Worm (Caenorhabditis elegans) whole organism, late embryonic: Measurements from ENCODE around the gene srbc-20.
A peak's percentile ranks its signal among the peaks of the same experiment; 100 is the strongest.

Experiments used
- C38D4.7 ChIP-seq: fragments of 200-800 bp; sonication (Bioruptor generic); optimal IDR thresholded peaks from 2 replicates; lab custom pipeline; 2018; ENCODE audit warnings: mild to moderate bottlenecking, missing genetic modification characterization, moderate library complexity, missing compliant biosample characterization
- K09A11.1 ChIP-seq: sonication (generic microtip); optimal IDR thresholded peaks from 2 replicates; lab custom pipeline; 2017; ENCODE audit warnings: antibody characterized with exemption, mild to moderate bottlenecking, missing genetic modification characterization, missing compliant biosample characterization; ENCODE audit not compliant: insufficient read depth
- T23F11.4 ChIP-seq: fragments of 200-800 bp; sonication (Bioruptor generic); optimal IDR thresholded peaks from 2 replicates; lab custom pipeline; 2018; ENCODE audit warnings: mild to moderate bottlenecking, missing genetic modification characterization, missing compliant biosample characterization
- Y22D7AL.16 ChIP-seq: sonication (generic microtip); optimal IDR thresholded peaks from 2 replicates; lab custom pipeline; 2016; ENCODE audit warnings: missing genetic modification characterization, missing compliant biosample characterization
- ama-1 ChIP-seq: fragments of 150-350 bp; optimal IDR thresholded peaks from 2 replicates; lab custom pipeline; 2014
- ceh-14 ChIP-seq: sonication (generic microtip); optimal IDR thresholded peaks from 2 replicates; lab custom pipeline; 2016; ENCODE audit warnings: missing genotype, missing genetic modification characterization, missing compliant biosample characterization
- ceh-18 ChIP-seq: sonication (generic microtip); optimal IDR thresholded peaks from 2 replicates; lab custom pipeline; 2016; ENCODE audit warnings: missing genetic modification characterization, missing compliant biosample characterization
- ceh-19 ChIP-seq: fragments of 200-800 bp; sonication (Bioruptor generic); optimal IDR thresholded peaks from 2 replicates; lab custom pipeline; 2018; ENCODE audit warnings: mild to moderate bottlenecking, missing genetic modification characterization, missing compliant biosample characterization
- ceh-2 ChIP-seq: sonication (generic microtip); optimal IDR thresholded peaks from 2 replicates; lab custom pipeline; 2016; ENCODE audit warnings: missing genotype, missing genetic modification characterization, missing compliant biosample characterization
- ceh-22 ChIP-seq: sonication (generic microtip); optimal IDR thresholded peaks from 2 replicates; lab custom pipeline; 2017; ENCODE audit warnings: missing biosample characterization, missing genetic modification characterization
- ceh-31 ChIP-seq: sonication (generic microtip); optimal IDR thresholded peaks from 2 replicates; lab custom pipeline; 2016; ENCODE audit warnings: missing genetic modification characterization, missing compliant biosample characterization
- ceh-48 ChIP-seq: sonication (generic microtip); optimal IDR thresholded peaks from 2 replicates; lab custom pipeline; 2016; ENCODE audit warnings: missing genetic modification characterization, inconsistent platforms, missing compliant biosample characterization
- ceh-9 ChIP-seq: sonication (generic microtip); optimal IDR thresholded peaks from 2 replicates; lab custom pipeline; 2016; ENCODE audit warnings: mild to moderate bottlenecking, missing genetic modification characterization, inconsistent platforms, missing compliant biosample characterization
- che-1 ChIP-seq: sonication (generic microtip); optimal IDR thresholded peaks from 2 replicates; lab custom pipeline; 2016; ENCODE audit warnings: mild to moderate bottlenecking, missing genetic modification characterization, missing compliant biosample characterization
- dmd-4 ChIP-seq: sonication (generic microtip); optimal IDR thresholded peaks from 2 replicates; lab custom pipeline; 2016; ENCODE audit warnings: borderline replicate concordance, missing genetic modification characterization, missing compliant biosample characterization
- elt-2 ChIP-seq: sonication (generic microtip); optimal IDR thresholded peaks from 2 replicates; lab custom pipeline; 2016; ENCODE audit warnings: missing genetic modification reagents, missing genetic modification characterization, missing compliant biosample characterization
- elt-4 ChIP-seq: sonication (generic microtip); optimal IDR thresholded peaks from 2 replicates; lab custom pipeline; 2016; ENCODE audit warnings: missing genetic modification characterization, missing compliant biosample characterization
- ets-4 ChIP-seq: sonication (generic microtip); optimal IDR thresholded peaks from 2 replicates; lab custom pipeline; 2016; ENCODE audit warnings: missing genetic modification characterization, missing compliant biosample characterization
- fax-1 ChIP-seq: sonication (generic microtip); optimal IDR thresholded peaks from 2 replicates; lab custom pipeline; 2016; ENCODE audit warnings: missing genotype, missing genetic modification characterization, missing compliant biosample characterization
- fkh-6 ChIP-seq: sonication (generic microtip); optimal IDR thresholded peaks from 2 replicates; lab custom pipeline; 2016; ENCODE audit warnings: missing genetic modification characterization, missing compliant biosample characterization
- gmeb-2 ChIP-seq: sonication (generic microtip); optimal IDR thresholded peaks from 2 replicates; lab custom pipeline; 2016; ENCODE audit warnings: missing genetic modification characterization, inconsistent platforms, missing compliant biosample characterization
- hlh-15 ChIP-seq: sonication (generic microtip); optimal IDR thresholded peaks from 2 replicates; lab custom pipeline; 2016; ENCODE audit warnings: missing genetic modification characterization, missing compliant biosample characterization
- hlh-30 ChIP-seq: sonication (generic microtip); optimal IDR thresholded peaks from 2 replicates; lab custom pipeline; 2017; ENCODE audit warnings: antibody characterized with exemption, missing genetic modification characterization, missing compliant biosample characterization; ENCODE audit not compliant: insufficient read depth
- hlh-6 ChIP-seq: sonication (generic microtip); optimal IDR thresholded peaks from 2 replicates; lab custom pipeline; 2016; ENCODE audit warnings: missing genotype, missing genetic modification characterization, missing compliant biosample characterization
- hlh-8 ChIP-seq: sonication (generic microtip); optimal IDR thresholded peaks from 2 replicates; lab custom pipeline; 2016; ENCODE audit warnings: missing genotype, missing genetic modification characterization, missing compliant biosample characterization
- lin-11 ChIP-seq: fragments of 200-800 bp; sonication (Bioruptor generic); optimal IDR thresholded peaks from 2 replicates; lab custom pipeline; 2018; ENCODE audit warnings: mild to moderate bottlenecking, missing genetic modification characterization, missing compliant biosample characterization
- madf-2 ChIP-seq: sonication (generic microtip); optimal IDR thresholded peaks from 2 replicates; lab custom pipeline; 2017; ENCODE audit warnings: missing genetic modification characterization, missing compliant biosample characterization
- mec-3 ChIP-seq: sonication (generic microtip); optimal IDR thresholded peaks from 2 replicates; lab custom pipeline; 2016; ENCODE audit warnings: borderline replicate concordance, missing genetic modification characterization, missing compliant biosample characterization
- nfya-1 ChIP-seq: sonication (generic microtip); optimal IDR thresholded peaks from 2 replicates; lab custom pipeline; 2017; ENCODE audit warnings: missing genetic modification characterization, mild to moderate bottlenecking, missing compliant biosample characterization, antibody characterized with exemption, moderate library complexity
- npax-4 ChIP-seq: sonication (generic microtip); optimal IDR thresholded peaks from 2 replicates; lab custom pipeline; 2016; ENCODE audit warnings: missing genetic modification characterization, missing compliant biosample characterization
- pag-3 ChIP-seq: sonication (generic microtip); optimal IDR thresholded peaks from 2 replicates; lab custom pipeline; 2016; ENCODE audit warnings: missing compliant biosample characterization, missing genetic modification characterization, borderline replicate concordance
- pat-9 ChIP-seq: fragments of 200-800 bp; sonication (Bioruptor generic); optimal IDR thresholded peaks from 2 replicates; lab custom pipeline; 2018; ENCODE audit warnings: mild to moderate bottlenecking, missing genetic modification characterization, moderate library complexity, missing compliant biosample characterization
- pax-1 ChIP-seq: fragments of 150-350 bp; optimal IDR thresholded peaks from 2 replicates; lab custom pipeline; 2014; ENCODE audit warnings: missing biosample characterization, missing genetic modification characterization
- pha-4 ChIP-seq: fragments of 150-350 bp; optimal IDR thresholded peaks from 2 replicates; lab custom pipeline; 2018; ENCODE audit warnings: missing biosample characterization, missing genetic modification reagents, missing genetic modification characterization
- ref-2 ChIP-seq: sonication (generic microtip); optimal IDR thresholded peaks from 2 replicates; lab custom pipeline; 2016; ENCODE audit warnings: missing genetic modification characterization, missing compliant biosample characterization
- sdc-2 ChIP-seq: sonication (generic microtip); optimal IDR thresholded peaks from 2 replicates; lab custom pipeline; 2016; ENCODE audit warnings: missing genotype, missing genetic modification characterization, missing compliant biosample characterization
- sox-2 ChIP-seq: fragments of 200-800 bp; sonication (Bioruptor generic); IDR thresholded peaks from 2 replicates; pipeline ENCODE4 v1.3.6; 2022; ENCODE audit warnings: missing genetic modification reagents, missing genetic modification characterization, missing compliant biosample characterization
- sox-4 ChIP-seq: sonication (generic microtip); optimal IDR thresholded peaks from 2 replicates; lab custom pipeline; 2017; ENCODE audit warnings: mild to moderate bottlenecking, missing genetic modification characterization, inconsistent platforms, missing compliant biosample characterization
- tbx-2 ChIP-seq: sonication (generic microtip); optimal IDR thresholded peaks from 2 replicates; lab custom pipeline; 2016; ENCODE audit warnings: missing genetic modification characterization, missing compliant biosample characterization
- tbx-7 ChIP-seq: sonication (generic microtip); optimal IDR thresholded peaks from 2 replicates; lab custom pipeline; 2016; ENCODE audit warnings: missing genotype, missing genetic modification characterization, missing compliant biosample characterization
- unc-3 ChIP-seq, 2 experiments: fragments of 200-800 bp in 1 of 2; sonication (Bioruptor generic) in 1 of 2; sonication (generic microtip) in 1 of 2; conservative IDR thresholded peaks in 1 of 2; optimal IDR thresholded peaks in 1 of 2; 2 replicates each; pipeline versions ENCODE4 v1.3.6 to Lab custom; 2016 to 2022; ENCODE audit warnings: missing compliant biosample characterization in 2 of 2, missing genetic modification characterization in 2 of 2, missing genetic modification reagents in 1 of 2
- zip-5 ChIP-seq: sonication (generic microtip); optimal IDR thresholded peaks from 2 replicates; lab custom pipeline; 2016; ENCODE audit warnings: missing genetic modification characterization, missing compliant biosample characterization

Gene srbc-20

DNA sequence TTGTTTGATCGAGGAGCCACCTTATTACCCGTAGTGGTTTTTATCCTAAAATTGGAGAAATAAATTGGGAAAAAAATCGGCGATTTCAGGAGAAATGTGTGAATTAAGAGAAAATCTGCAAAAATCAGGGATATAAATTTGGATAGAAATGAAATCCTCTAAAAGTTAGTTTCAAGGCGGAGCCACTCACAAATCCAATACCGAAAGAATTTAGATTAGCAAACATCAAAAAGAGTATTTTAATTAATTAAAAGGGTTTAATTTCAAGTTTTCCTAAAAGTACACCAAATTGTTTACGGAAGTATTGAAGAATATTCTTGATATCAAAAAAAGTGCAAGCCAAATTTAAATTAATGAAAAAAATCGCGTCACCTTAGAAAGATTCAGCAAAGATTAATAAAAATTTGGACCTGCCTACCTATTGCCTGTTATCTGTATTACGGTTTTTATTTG is 25.0 kb upstream of the srbc-20 start, which contains the start of gene F22F7.8:
Gene F22F7.8 (minus strand): TSS at position 51 of the 453 bp plus-strand sequence.
- TF ChIP-seq sox-4 (tag; lab: Kevin White, UChicago) (no peak), ceh-31 (tag; lab: Kevin White, UChicago) (no peak), mec-3 (tag; lab: Kevin White, UChicago) (no peak), lin-11 (no peak), tbx-2 (tag; lab: Kevin White, UChicago) (no peak), ceh-14 (tag; lab: Kevin White, UChicago) (no peak), pha-4 (tag; lab: Kevin White, UChicago) (no peak), elt-2 (tag; lab: Kevin White, UChicago) (no peak), ceh-18 (no peak)

DNA sequence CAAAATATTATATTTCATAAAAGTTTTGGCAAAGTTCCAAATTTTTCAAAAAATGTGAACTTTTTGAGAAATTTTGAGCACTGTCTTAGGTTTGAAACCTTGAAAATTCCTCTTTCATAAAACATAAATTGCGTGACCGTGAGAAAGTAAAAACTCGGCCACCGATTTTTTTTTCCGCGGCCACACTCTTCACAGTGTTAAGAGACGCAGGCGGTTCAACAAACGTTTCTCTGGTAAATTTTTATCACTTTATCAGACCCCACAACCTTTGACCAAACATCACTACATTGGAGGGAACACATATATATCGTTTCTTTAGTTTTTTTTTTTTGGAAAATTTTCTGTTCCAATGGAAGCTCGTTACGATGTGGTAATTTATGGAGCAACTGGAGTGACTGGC is 24.4 kb upstream of the srbc-20 start, which contains the start of gene F22F7.2:
Gene F22F7.2 (plus strand): TSS at position 266 of the 400 bp plus-strand sequence.
- TF ChIP-seq elt-2 (tag; lab: Kevin White, UChicago) (peak; percentile 6), ceh-48 (tag; lab: Kevin White, UChicago) (no peak)

DNA sequence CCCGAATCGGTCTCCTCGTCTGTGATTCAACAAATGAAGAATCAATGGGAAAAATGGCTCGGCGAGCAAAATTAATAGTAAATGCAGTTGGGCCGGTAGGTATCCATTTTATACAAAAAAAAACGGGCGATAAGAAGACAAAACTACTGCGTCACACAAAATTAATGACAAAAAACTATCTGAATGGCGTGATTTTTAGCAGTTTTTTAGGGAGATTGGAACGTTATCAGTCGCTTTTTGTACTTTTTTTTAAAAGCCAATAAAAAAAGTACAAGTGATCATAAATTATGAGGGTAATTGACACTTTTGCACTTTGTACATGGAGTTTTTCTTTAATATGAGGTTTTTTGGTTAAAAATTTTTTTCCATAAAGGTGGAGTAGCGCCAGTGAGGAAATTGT is 23.7 kb upstream of the srbc-20 start:
- no peak for TF ChIP-seq elt-2 (tag; lab: Kevin White, UChicago)
- TF ChIP-seq ceh-31 (tag; lab: Kevin White, UChicago) = no peak
- no peak for TF ChIP-seq tbx-2 (tag; lab: Kevin White, UChicago)
- TF ChIP-seq npax-4 = no peak
- no peak for TF ChIP-seq gmeb-2
- TF ChIP-seq ceh-2 (tag; lab: Kevin White, UChicago) = no peak
- no peak for TF ChIP-seq madf-2 (tag; lab: Kevin White, UChicago)
- no peak for TF ChIP-seq pag-3 (tag; lab: Kevin White, UChicago)
- no peak for TF ChIP-seq ceh-22 (tag; lab: Kevin White, UChicago)
- no peak for TF ChIP-seq pat-9 (tag; lab: Kevin White, UChicago)
- no peak for TF ChIP-seq fkh-6
- TF ChIP-seq pax-1 (tag; lab: Kevin White, UChicago) = no peak
- no peak for TF ChIP-seq sox-2 (GFP tag; lab: Robert Waterston, UW)
- TF ChIP-seq lin-11 = no peak
- TF ChIP-seq T23F11.4 (GFP tag; lab: Kevin White, UChicago) = no peak
- no peak for TF ChIP-seq dmd-4 (tag; lab: Kevin White, UChicago)
- no peak for TF ChIP-seq ceh-19 (GFP tag; lab: Kevin White, UChicago)
- TF ChIP-seq che-1 (tag; lab: Kevin White, UChicago) = no peak
- TF ChIP-seq, all 69 proteins: peak for 0

DNA sequence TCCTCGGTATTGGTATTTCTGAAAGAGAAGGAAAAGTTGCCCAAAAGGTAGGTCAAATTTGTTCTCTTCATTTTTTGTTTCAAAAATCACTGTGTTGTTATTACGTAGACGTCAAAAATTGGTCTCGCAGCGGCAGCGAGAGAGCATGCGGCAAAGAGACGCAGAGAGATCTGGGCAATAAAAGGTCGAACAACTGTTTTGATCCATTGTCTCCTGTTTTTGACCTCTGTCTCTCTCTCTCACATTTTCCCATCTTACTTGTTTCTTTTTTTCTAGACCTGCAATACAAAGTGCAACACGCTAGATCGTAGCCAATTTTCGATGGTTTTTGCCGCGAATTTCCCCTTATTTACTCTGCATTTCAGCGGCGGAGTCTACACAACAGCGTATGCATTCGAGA is 20.3 kb upstream of the srbc-20 start:
- TF ChIP-seq lin-11 = no peak

DNA sequence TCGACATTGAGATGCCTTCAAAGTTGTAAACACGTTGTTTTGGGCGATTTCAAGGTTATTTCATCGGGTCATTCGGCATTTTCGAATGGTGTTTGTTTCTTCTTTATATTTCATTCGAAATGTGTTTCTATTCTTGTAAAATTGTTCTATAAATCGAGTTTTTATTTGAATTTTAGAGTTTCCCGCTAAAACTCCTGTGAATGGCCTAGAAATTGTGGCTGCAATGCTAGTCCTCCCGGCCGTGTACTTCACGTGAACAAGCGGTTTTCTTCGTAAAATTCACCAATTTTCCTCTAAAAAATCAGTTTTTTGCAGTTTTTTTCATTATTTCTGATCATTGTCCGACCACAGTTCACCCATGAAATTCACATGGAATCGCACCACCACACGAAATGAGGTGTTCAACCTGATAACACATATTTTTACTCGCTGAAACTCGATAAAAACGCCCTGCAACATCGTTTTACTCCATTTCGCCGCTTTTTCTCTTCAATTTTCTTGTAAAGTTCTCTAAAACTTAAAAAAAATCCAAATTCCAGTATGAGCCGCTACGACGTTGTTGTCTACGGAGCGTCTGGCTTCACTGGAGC is 19.8 kb upstream of the srbc-20 start, which contains the start of gene ldp-1:
Gene ldp-1 (plus strand): TSS at position 540 of the 590 bp plus-strand sequence.
- TF ChIP-seq unc-3 (GFP tag; conservative IDR thresholded peaks at IDR 0.05; lab: Robert Waterston, UW) (no peak), unc-3 (tag; optimal IDR thresholded peaks at IDR 0.05; lab: Kevin White, UChicago) (peak; percentile 19), dmd-4 (tag; lab: Kevin White, UChicago) (no peak), K09A11.1 (tag; lab: Kevin White, UChicago) (no peak), Y22D7AL.16 (tag; lab: Kevin White, UChicago) (no peak), ceh-2 (tag; lab: Kevin White, UChicago) (peak; percentile 76), hlh-6 (tag; lab: Kevin White, UChicago) (no peak), ceh-22 (tag; lab: Kevin White, UChicago) (no peak), C38D4.7 (GFP tag; lab: Kevin White, UChicago) (no peak), hlh-15 (tag; lab: Kevin White, UChicago) (no peak), tbx-2 (tag; lab: Kevin White, UChicago) (peak; percentile 70), elt-4 (tag; lab: Kevin White, UChicago) (no peak), ets-4 (tag; lab: Kevin White, UChicago) (peak; percentile 71), sox-4 (tag; lab: Kevin White, UChicago) (no peak), hlh-30 (tag; lab: Kevin White, UChicago) (no peak), fax-1 (tag; lab: Kevin White, UChicago) (peak; percentile 55), zip-5 (peak; percentile 48), ceh-9 (tag; lab: Kevin White, UChicago) (no peak), pat-9 (tag; lab: Kevin White, UChicago) (no peak), ceh-31 (tag; lab: Kevin White, UChicago) (peak; percentile 89), ama-1 (lab: Kevin White, UChicago) (no peak), che-1 (tag; lab: Kevin White, UChicago) (no peak), nfya-1 (tag; lab: Kevin White, UChicago) (no peak), hlh-8 (tag; lab: Kevin White, UChicago) (peak; percentile 3), ref-2 (tag; lab: Kevin White, UChicago) (peak; percentile 63), tbx-7 (tag; lab: Kevin White, UChicago) (peak; percentile 76), sdc-2 (tag; lab: Kevin White, UChicago) (no peak)
